Worm (Caenorhabditis elegans): ENCODE data around the gene ZK856.5.

- TF ChIP-seq lin-29 (GFP tag; IDR thresholded peaks at IDR 0.05): no peak
- TF ChIP-seq zag-1 (tag; optimal IDR thresholded peaks at IDR 0.05): no peak
- TF ChIP-seq jun-1 (tag; optimal IDR thresholded peaks at IDR 0.05): no peak
- TF ChIP-seq lin-15B (tag; optimal IDR thresholded peaks at IDR 0.05): no peak
- no peak for TF ChIP-seq egl-27 (tag; optimal IDR thresholded peaks at IDR 0.05)
- no peak for TF ChIP-seq nhr-237 (tag; optimal IDR thresholded peaks at IDR 0.05)
- TF ChIP-seq nhr-42 (GFP tag; IDR thresholded peaks at IDR 0.05): no peak
- TF ChIP-seq skn-1 (tag; optimal IDR thresholded peaks at IDR 0.05): no peak
Observed at ce11 chrV:10233330-10233729, 43.4 kb upstream of the ZK856.5 start, which contains the start of gene str-182.

All from whole organism, L4 larva.